Fruit fly (Drosophila melanogaster) whole organism, embryonic: ENCODE results near the gene CG34288.

Experiments
- BtbVII ChIP-seq: fragments of 200-800 bp; sonication (Bioruptor generic); optimal IDR thresholded peaks from 3 replicates; lab custom pipeline; 2017; ENCODE audit warnings: missing biosample characterization, mild to moderate bottlenecking, missing genetic modification characterization
- CG12391 ChIP-seq: fragments of 200-800 bp; sonication (Bioruptor generic); optimal IDR thresholded peaks from 3 replicates; lab custom pipeline; 2018; ENCODE audit warnings: missing biosample characterization, mild to moderate bottlenecking, missing genetic modification characterization, moderate library complexity
- CG15696 ChIP-seq: fragments of 200-800 bp; sonication (Bioruptor generic); optimal IDR thresholded peaks from 2 replicates; lab custom pipeline; 2019; ENCODE audit warnings: missing biosample characterization, mild to moderate bottlenecking, missing genetic modification characterization, moderate library complexity
- CG16779 ChIP-seq: fragments of 200-800 bp; sonication (Bioruptor generic); IDR thresholded peaks from 2 replicates; pipeline ENCODE4 v1.3.6; 2022; ENCODE audit warnings: missing biosample characterization, missing genetic modification characterization
- CG1792 ChIP-seq: fragments of 200-800 bp; sonication (Bioruptor generic); optimal IDR thresholded peaks from 2 replicates; lab custom pipeline; 2016; ENCODE audit warnings: missing biosample characterization, missing genetic modification characterization
- CG2712 ChIP-seq: fragments of 200-800 bp; optimal IDR thresholded peaks from 3 replicates; lab custom pipeline; 2019; ENCODE audit warnings: missing biosample characterization, mild to moderate bottlenecking, missing genetic modification characterization, moderate library complexity
- CG30431 ChIP-seq: fragments of 200-800 bp; sonication (Bioruptor generic); optimal IDR thresholded peaks from 2 replicates; lab custom pipeline; 2017; ENCODE audit warnings: missing biosample characterization, missing genetic modification characterization
- CG3065 ChIP-seq: fragments of 200-800 bp; sonication (Bioruptor generic); optimal IDR thresholded peaks from 2 replicates; lab custom pipeline; 2016; ENCODE audit warnings: missing biosample characterization, missing genetic modification characterization
- CG3838 ChIP-seq: fragments of 200-800 bp; sonication (Bioruptor generic); optimal IDR thresholded peaks from 3 replicates; lab custom pipeline; 2016; ENCODE audit warnings: missing biosample characterization, missing genetic modification characterization
- CG7357 ChIP-seq: fragments of 200-800 bp; sonication (Bioruptor generic); IDR thresholded peaks from 3 replicates; pipeline ENCODE4 v1.3.6; 2022; ENCODE audit warnings: missing biosample characterization, missing genetic modification characterization
- Chrac-16 ChIP-seq: fragments of 200-800 bp; sonication (Bioruptor generic); optimal IDR thresholded peaks from 3 replicates; lab custom pipeline; 2016; ENCODE audit warnings: missing biosample characterization, missing genetic modification characterization
- Gug ChIP-seq: fragments of 200-800 bp; sonication (Bioruptor generic); IDR thresholded peaks from 4 replicates; pipeline ENCODE4 v1.3.6; 2022; ENCODE audit warnings: missing biosample characterization, missing genetic modification characterization
- Hmr ChIP-seq: fragments of 200-800 bp; sonication (Bioruptor generic); optimal IDR thresholded peaks from 3 replicates; lab custom pipeline; 2017; ENCODE audit warnings: mild to moderate bottlenecking, missing biosample characterization, missing genetic modification reagents, missing genetic modification characterization
- Mrtf ChIP-seq: fragments of 200-800 bp; sonication (Bioruptor generic); IDR thresholded peaks from 3 replicates; pipeline ENCODE4 v1.3.6; 2022; ENCODE audit warnings: missing biosample characterization, missing genetic modification characterization
- Nf-YA ChIP-seq: fragments of 200-800 bp; sonication (Bioruptor generic); IDR thresholded peaks from 2 replicates; pipeline ENCODE4 v1.3.6; 2022; ENCODE audit warnings: missing biosample characterization, missing genetic modification characterization
- Nf-YC ChIP-seq: fragments of 200-800 bp; optimal IDR thresholded peaks from 3 replicates; lab custom pipeline; 2019; ENCODE audit warnings: missing biosample characterization, mild to moderate bottlenecking, missing genetic modification characterization, moderate library complexity
- Oaz ChIP-seq: fragments of 200-800 bp; sonication (Bioruptor generic); IDR thresholded peaks from 2 replicates; pipeline ENCODE4 v1.3.6; 2022; ENCODE audit warnings: missing biosample characterization, missing genetic modification characterization
- Opbp ChIP-seq: fragments of 200-800 bp; sonication (Bioruptor generic); IDR thresholded peaks from 3 replicates; pipeline ENCODE4 v1.3.6; 2022; ENCODE audit warnings: missing biosample characterization, missing genetic modification characterization; ENCODE audit not compliant: partially characterized antibody
- PHDP ChIP-seq: fragments of 200-800 bp; sonication (Bioruptor generic); optimal IDR thresholded peaks from 3 replicates; lab custom pipeline; 2018; ENCODE audit warnings: missing biosample characterization, mild to moderate bottlenecking, missing genetic modification characterization, moderate library complexity
- Ssrp ChIP-seq: fragments of 200-800 bp; sonication (Bioruptor generic); optimal IDR thresholded peaks from 2 replicates; lab custom pipeline; 2018; ENCODE audit warnings: missing biosample characterization, mild to moderate bottlenecking, missing genetic modification characterization, moderate library complexity
- Trl ChIP-seq, 3 experiments: fragments of >200 bp in 2 of 3; fragments of 200-800 bp in 1 of 3; sonication (Bioruptor generic) in 1 of 3; optimal IDR thresholded peaks; 2 replicates in 1 of 3; 3 replicates in 2 of 3; lab custom pipeline; 2016 to 2017; ENCODE audit warnings: missing biosample characterization in 1 of 3, missing genetic modification characterization in 1 of 3
- Usf ChIP-seq: fragments of 200-800 bp; sonication (Bioruptor generic); optimal IDR thresholded peaks from 2 replicates; lab custom pipeline; 2017; ENCODE audit warnings: missing genotype, missing biosample characterization, missing genetic modification characterization
- ab ChIP-seq: fragments of 200-800 bp; sonication (Bioruptor generic); optimal IDR thresholded peaks from 2 replicates; lab custom pipeline; 2016; ENCODE audit warnings: missing biosample characterization, missing genetic modification characterization
- bab2 ChIP-seq: fragments of 200-800 bp; sonication (Bioruptor generic); optimal IDR thresholded peaks from 2 replicates; lab custom pipeline; 2016; ENCODE audit warnings: missing biosample characterization, missing genetic modification characterization
- br ChIP-seq: fragments of >200 bp; optimal IDR thresholded peaks from 2 replicates; lab custom pipeline; 2017
- cato ChIP-seq: fragments of 200-800 bp; sonication (Bioruptor generic); optimal IDR thresholded peaks from 2 replicates; lab custom pipeline; 2016; ENCODE audit warnings: missing biosample characterization, missing genetic modification characterization, borderline replicate concordance
- chn ChIP-seq: fragments of 200-800 bp; sonication (Bioruptor generic); optimal IDR thresholded peaks from 2 replicates; lab custom pipeline; 2016; ENCODE audit warnings: missing biosample characterization, missing genetic modification characterization
- danr ChIP-seq: fragments of 200-800 bp; sonication (Bioruptor generic); IDR thresholded peaks from 2 replicates; pipeline ENCODE4 v1.3.6; 2022; ENCODE audit warnings: missing biosample characterization, missing genetic modification characterization
- gem ChIP-seq: fragments of 200-800 bp; sonication (Bioruptor generic); optimal IDR thresholded peaks from 2 replicates; lab custom pipeline; 2019; ENCODE audit warnings: missing biosample characterization, mild to moderate bottlenecking, missing genetic modification characterization, moderate library complexity
- nau ChIP-seq: fragments of 200-800 bp; sonication (Bioruptor generic); optimal IDR thresholded peaks from 3 replicates; lab custom pipeline; 2017; ENCODE audit warnings: missing biosample characterization, mild to moderate bottlenecking, missing genetic modification characterization, missing genetic modification reagents
- oc ChIP-seq: fragments of 200-800 bp; sonication (Bioruptor generic); optimal IDR thresholded peaks from 2 replicates; lab custom pipeline; 2018; ENCODE audit warnings: missing biosample characterization, mild to moderate bottlenecking, missing genetic modification characterization, moderate library complexity
- sob ChIP-seq: fragments of 200-800 bp; sonication (Bioruptor generic); IDR thresholded peaks from 2 replicates; pipeline ENCODE4 v1.3.6; 2022; ENCODE audit warnings: missing biosample characterization, missing genetic modification characterization
- ssp ChIP-seq: fragments of 200-800 bp; sonication (Bioruptor generic); IDR thresholded peaks from 2 replicates; pipeline ENCODE4 v1.3.6; 2022; ENCODE audit warnings: missing biosample characterization, missing genetic modification characterization
- tgo ChIP-seq: fragments of 200-800 bp; sonication (Bioruptor generic); IDR thresholded peaks from 3 replicates; pipeline ENCODE4 v1.3.6; 2022; ENCODE audit warnings: missing biosample characterization, missing genetic modification characterization
- tin ChIP-seq: fragments of 200-800 bp; sonication (Bioruptor generic); optimal IDR thresholded peaks from 3 replicates; lab custom pipeline; 2016; ENCODE audit warnings: missing biosample characterization, missing genetic modification characterization
- tna ChIP-seq: fragments of 200-800 bp; sonication (Bioruptor generic); IDR thresholded peaks from 2 replicates; pipeline ENCODE4 v1.3.6; 2022; ENCODE audit warnings: missing biosample characterization, missing genetic modification characterization; ENCODE audit not compliant: partially characterized antibody
- wor ChIP-seq: fragments of 200-800 bp; sonication (Bioruptor generic); IDR thresholded peaks from 2 replicates; pipeline ENCODE4 v1.3.6; 2022; ENCODE audit warnings: missing biosample characterization, missing genetic modification characterization
- zf30C ChIP-seq: fragments of 200-800 bp; sonication (Bioruptor generic); optimal IDR thresholded peaks from 3 replicates; lab custom pipeline; 2018; ENCODE audit warnings: missing biosample characterization, mild to moderate bottlenecking, missing genetic modification characterization

The CG34288 gene

DNA sequence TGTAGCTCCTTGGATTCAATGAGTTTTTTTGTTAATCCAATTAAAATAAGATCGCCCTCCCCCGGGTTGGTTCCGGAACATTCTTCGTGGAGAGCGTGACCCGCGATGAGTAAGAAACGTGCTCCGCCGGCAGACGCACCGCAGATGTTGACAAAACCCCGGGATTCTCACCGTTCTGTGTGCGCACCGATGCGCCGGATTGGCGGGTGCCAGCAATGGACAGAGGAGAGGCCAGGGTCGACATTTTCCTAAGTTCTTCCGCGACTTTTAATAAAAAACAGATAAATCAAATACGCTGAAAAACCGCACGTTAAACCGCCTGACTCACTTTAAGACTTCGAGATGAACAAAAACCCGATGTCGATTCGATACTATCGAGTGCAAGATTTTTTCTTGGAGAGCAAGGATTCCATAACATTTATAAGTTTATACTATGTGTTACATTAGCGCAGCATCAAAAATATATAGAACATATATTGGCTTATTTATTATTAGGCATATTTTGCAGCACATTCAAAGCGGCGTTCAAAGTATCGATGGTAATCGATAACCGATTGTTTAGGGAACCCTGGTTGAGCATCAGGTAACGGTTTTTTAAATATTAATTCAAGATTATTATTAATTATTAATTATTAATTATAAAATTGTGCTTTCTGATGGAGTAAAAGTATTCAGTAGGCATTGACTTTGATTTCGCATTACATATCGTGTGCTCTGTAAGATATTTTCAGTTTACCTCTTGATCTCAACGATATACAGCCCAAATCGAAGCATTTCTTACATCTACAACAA lies 44.2 kb upstream of the CG34288 start, which contains the start of the genes CCT1 and tHMG1 (continued):
- TF ChIP-seq sob (GFP tag; lab: Robert Waterston, UW) (no peak), CG30431 (GFP tag; lab: Kevin White, UChicago) (no peak), CG7357 (GFP tag; lab: Robert Waterston, UW) (no peak), Mrtf (GFP tag; lab: Robert Waterston, UW) (no peak), oc (tag; lab: Kevin White, UChicago) (no peak), ssp (GFP tag; lab: Robert Waterston, UW) (no peak), Chrac-16 (GFP tag; lab: Kevin White, UChicago) (no peak), danr (GFP tag; lab: Robert Waterston, UW) (no peak), br (lab: Kevin White, UChicago) (no peak), CG15696 (tag; lab: Kevin White, UChicago) (no peak), bab2 (no peak), chn (GFP tag; lab: Kevin White, UChicago) (no peak), Nf-YA (GFP tag; lab: Robert Waterston, UW) (0 out of 2 replicates have a peak, but pooled peaks have one; percentile 21), cato (GFP tag; lab: Kevin White, UChicago) (no peak), nau (GFP tag; lab: Kevin White, UChicago) (no peak), Usf (GFP tag; lab: Kevin White, UChicago) (no peak), BtbVII (GFP tag; lab: Kevin White, UChicago) (no peak), Opbp (peak; percentile 85), tgo (GFP tag; lab: Robert Waterston, UW) (no peak), ab (GFP tag; lab: Kevin White, UChicago) (no peak), Oaz (GFP tag; lab: Robert Waterston, UW) (no peak), tna (GFP tag; lab: Robert Waterston, UW) (peak; percentile 80), PHDP (tag; lab: Kevin White, UChicago) (peak; percentile 14), CG12391 (tag; lab: Kevin White, UChicago) (peak; percentile 28), Nf-YC (tag; lab: Kevin White, UChicago) (peak; percentile 38), wor (GFP tag; lab: Robert Waterston, UW) (no peak), CG2712 (tag; lab: Kevin White, UChicago) (peak; percentile 57), tin (GFP tag; lab: Kevin White, UChicago) (no peak), Hmr (no peak), CG16779 (no peak), Ssrp (tag; lab: Kevin White, UChicago) (no peak), Gug (GFP tag; lab: Robert Waterston, UW) (no peak), CG3065 (no peak), zf30C (GFP tag; lab: Kevin White, UChicago) (no peak), CG3838 (no peak), CG1792 (no peak)

DNA sequence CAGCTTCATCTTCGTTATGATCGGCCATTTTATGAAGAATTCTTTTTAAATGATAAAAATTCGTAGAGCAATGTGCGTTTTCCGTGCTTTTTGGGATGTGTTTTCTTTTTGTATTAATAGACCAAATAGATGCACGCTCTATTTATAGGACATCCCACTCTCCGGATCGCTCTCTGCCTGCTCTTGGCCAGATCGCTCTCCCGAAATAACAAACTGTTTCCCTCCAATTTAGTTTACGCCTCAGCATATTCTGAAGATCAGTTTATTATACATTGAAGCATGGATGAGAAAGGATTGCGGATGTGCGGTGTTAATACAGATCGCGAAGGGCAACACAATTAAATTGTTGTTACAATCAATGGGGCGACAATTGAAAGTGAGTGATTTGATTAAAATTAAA lies 41.8 kb upstream of the CG34288 start, which contains the start of gene CG5376:
Gene CG5376, minus strand, starts transcription at position 101 of the 400 bp plus-strand sequence.
- TF ChIP-seq gem (tag; lab: Kevin White, UChicago) (no peak), Trl (optimal IDR thresholded peaks at IDR 0.05; lab: Kevin White, UChicago) (peak; percentile 12 to 13), Trl (GFP tag; optimal IDR thresholded peaks at IDR 0.05; lab: Kevin White, UChicago) (no peak)
- TF ChIP-seq, all 482 proteins: peak for 1
